Worm (Caenorhabditis elegans) whole organism, L4 larva: ENCODE measurements around the gene spe-41.

Experiments
- F10B5.3 ChIP-seq: sonication (generic microtip); optimal IDR thresholded peaks from 2 replicates; lab custom pipeline; 2016; ENCODE audit warnings: mild to moderate bottlenecking, missing genetic modification characterization, missing compliant biosample characterization
- F37D6.2 ChIP-seq: sonication (generic microtip); optimal IDR thresholded peaks from 2 replicates; lab custom pipeline; 2016; ENCODE audit warnings: mild to moderate bottlenecking, missing genetic modification characterization, missing compliant biosample characterization
- F44E2.7 ChIP-seq: fragments of 200-800 bp; sonication (Bioruptor generic); IDR thresholded peaks from 2 replicates; pipeline ENCODE4 v2.1.2; 2022; ENCODE audit warnings: missing genetic modification characterization, missing compliant biosample characterization
- F49E8.2 ChIP-seq: sonication (generic microtip); optimal IDR thresholded peaks from 2 replicates; lab custom pipeline; 2016; ENCODE audit warnings: missing compliant biosample characterization, mild to moderate bottlenecking, missing genetic modification characterization, borderline replicate concordance
- Y75B8A.6 ChIP-seq: fragments of 200-800 bp; sonication (Bioruptor generic); IDR thresholded peaks from 2 replicates; pipeline ENCODE4 v1.3.6; 2022; ENCODE audit warnings: missing genetic modification reagents, missing genetic modification characterization, missing compliant biosample characterization
- ZK546.5 ChIP-seq, 2 experiments: sonication (generic microtip); optimal IDR thresholded peaks; 2 replicates each; lab custom pipeline; 2017; ENCODE audit warnings: missing biosample characterization in 2 of 2, missing genetic modification characterization in 2 of 2
- aha-1 ChIP-seq: fragments of 150-350 bp; peaks from one replicate; lab custom pipeline; 2014; ENCODE audit warnings: missing biosample characterization, missing genetic modification characterization
- ama-1 ChIP-seq: fragments of 150-350 bp; optimal IDR thresholded peaks from 2 replicates; lab custom pipeline; 2014; ENCODE audit warnings: inconsistent platforms, mixed read lengths
- ceh-20 ChIP-seq: fragments of 200-800 bp; sonication (Bioruptor generic); IDR thresholded peaks from 2 replicates; pipeline ENCODE4 v1.3.6; 2022; ENCODE audit warnings: missing genetic modification reagents, missing genetic modification characterization, missing compliant biosample characterization
- ceh-28 ChIP-seq: fragments of 150-350 bp; optimal IDR thresholded peaks from 2 replicates; lab custom pipeline; 2014; ENCODE audit warnings: missing biosample characterization, missing genetic modification reagents, missing genetic modification characterization
- ceh-62 ChIP-seq: sonication (generic microtip); optimal IDR thresholded peaks from 2 replicates; lab custom pipeline; 2017; ENCODE audit warnings: missing biosample characterization, missing genetic modification characterization
- cey-2 ChIP-seq: sonication (generic microtip); optimal IDR thresholded peaks from 3 replicates; lab custom pipeline; 2017; ENCODE audit warnings: missing genetic modification characterization, mild to moderate bottlenecking, missing compliant biosample characterization, antibody characterized with exemption, borderline replicate concordance; ENCODE audit not compliant: insufficient read depth
- daf-12 ChIP-seq: fragments of 150-350 bp; optimal IDR thresholded peaks from 2 replicates; lab custom pipeline; 2014; ENCODE audit warnings: missing biosample characterization, missing genetic modification reagents, missing genetic modification characterization
- daf-16 ChIP-seq, 3 experiments: sonication (generic microtip); optimal IDR thresholded peaks; 2 replicates each; lab custom pipeline; 2016 to 2017; ENCODE audit warnings: missing genetic modification characterization in 3 of 3, missing genetic modification reagents in 3 of 3, mild to moderate bottlenecking in 2 of 3, missing compliant biosample characterization in 2 of 3, missing biosample characterization in 1 of 3, moderate library complexity in 1 of 3
- dmd-8 ChIP-seq: fragments of 200-800 bp; sonication (Bioruptor generic); IDR thresholded peaks from 2 replicates; pipeline ENCODE4 v1.3.6; 2022; ENCODE audit warnings: missing genetic modification characterization, missing compliant biosample characterization
- duxl-1 ChIP-seq: sonication (generic microtip); optimal IDR thresholded peaks from 2 replicates; lab custom pipeline; 2016; ENCODE audit warnings: mild to moderate bottlenecking, missing genetic modification characterization, moderate library complexity, missing compliant biosample characterization; ENCODE audit not compliant: poor library complexity
- dve-1 ChIP-seq: sonication (generic microtip); optimal IDR thresholded peaks from 2 replicates; lab custom pipeline; 2017; ENCODE audit warnings: antibody characterized with exemption, mild to moderate bottlenecking, missing genetic modification characterization, missing compliant biosample characterization; ENCODE audit not compliant: insufficient read depth
- egl-43 ChIP-seq: fragments of 200-800 bp; sonication (Bioruptor generic); IDR thresholded peaks from 2 replicates; pipeline ENCODE4 v1.3.6; 2022; ENCODE audit warnings: missing genetic modification reagents, missing genetic modification characterization, missing compliant biosample characterization
- fkh-10 ChIP-seq: fragments of 150-350 bp; optimal IDR thresholded peaks from 2 replicates; lab custom pipeline; 2014; ENCODE audit warnings: missing biosample characterization, missing genetic modification reagents, missing genetic modification characterization
- hmg-1.1 ChIP-seq: fragments of 200-800 bp; sonication (Bioruptor generic); IDR thresholded peaks from 2 replicates; pipeline ENCODE4 v1.3.6; 2022; ENCODE audit warnings: missing genetic modification reagents, missing genetic modification characterization, missing compliant biosample characterization
- jun-1 ChIP-seq: fragments of 150-350 bp; optimal IDR thresholded peaks from 2 replicates; lab custom pipeline; 2014; ENCODE audit warnings: missing biosample characterization, missing genetic modification reagents, missing genetic modification characterization
- lim-7 ChIP-seq: fragments of 200-800 bp; sonication (Bioruptor generic); IDR thresholded peaks from 2 replicates; pipeline ENCODE4 v1.3.6; 2022; ENCODE audit warnings: missing genetic modification characterization, missing compliant biosample characterization
- lin-13 ChIP-seq: fragments of 150-350 bp; optimal IDR thresholded peaks from 2 replicates; lab custom pipeline; 2014; ENCODE audit warnings: missing biosample characterization, missing genetic modification reagents, missing genetic modification characterization
- lin-15B ChIP-seq: fragments of 150-350 bp; sonication (generic microtip); optimal IDR thresholded peaks from 3 replicates; lab custom pipeline; 2014; ENCODE audit warnings: missing biosample characterization, missing genetic modification characterization
- lin-38 ChIP-seq: fragments of 200-800 bp; sonication (Bioruptor generic); IDR thresholded peaks from 2 replicates; pipeline ENCODE4 v1.3.6; 2022; ENCODE audit warnings: missing genetic modification reagents, missing genetic modification characterization, missing compliant biosample characterization
- lir-3 ChIP-seq: sonication (generic microtip); optimal IDR thresholded peaks from 2 replicates; lab custom pipeline; 2016; ENCODE audit warnings: mild to moderate bottlenecking, missing genetic modification characterization, missing compliant biosample characterization
- lsy-2 ChIP-seq, 2 experiments: fragments of 150-350 bp in 1 of 2; sonication (generic microtip) in 1 of 2; optimal IDR thresholded peaks; 2 replicates each; lab custom pipeline; 2014 to 2017; ENCODE audit warnings: missing biosample characterization in 2 of 2, missing genetic modification characterization in 2 of 2
- mep-1 ChIP-seq: fragments of 150-350 bp; sonication (generic microtip); optimal IDR thresholded peaks from 3 replicates; lab custom pipeline; 2014; ENCODE audit warnings: missing biosample characterization, missing genetic modification characterization
- mes-2 ChIP-seq: sonication (generic microtip); optimal IDR thresholded peaks from 2 replicates; lab custom pipeline; 2016; ENCODE audit warnings: missing genotype, mild to moderate bottlenecking, missing genetic modification characterization, missing compliant biosample characterization; ENCODE audit not compliant: poor library complexity, severe bottlenecking
- mxl-2 ChIP-seq: fragments of 200-800 bp; sonication (Bioruptor generic); conservative IDR thresholded peaks from 2 replicates; pipeline ENCODE4 v1.3.6; 2022; ENCODE audit warnings: missing genetic modification reagents, missing genetic modification characterization, missing compliant biosample characterization
- mxl-3 ChIP-seq: fragments of 200-800 bp; sonication (Bioruptor generic); optimal IDR thresholded peaks from 2 replicates; lab custom pipeline; 2018; ENCODE audit warnings: mild to moderate bottlenecking, missing genetic modification characterization, missing compliant biosample characterization
- nhr-10 ChIP-seq: fragments of 150-350 bp; optimal IDR thresholded peaks from 2 replicates; lab custom pipeline; 2014; ENCODE audit warnings: missing biosample characterization, missing genetic modification characterization
- nhr-102 ChIP-seq: sonication (generic microtip); optimal IDR thresholded peaks from 2 replicates; lab custom pipeline; 2016; ENCODE audit warnings: mild to moderate bottlenecking, missing genetic modification characterization, moderate library complexity, missing compliant biosample characterization
- nhr-11 ChIP-seq: fragments of 150-350 bp; optimal IDR thresholded peaks from 2 replicates; lab custom pipeline; 2014; ENCODE audit warnings: missing biosample characterization, missing genetic modification characterization
- nhr-111 ChIP-seq: fragments of 200-800 bp; sonication (Bioruptor generic); optimal IDR thresholded peaks from 2 replicates; lab custom pipeline; 2018; ENCODE audit warnings: mild to moderate bottlenecking, missing genetic modification characterization, missing compliant biosample characterization
- nhr-25 ChIP-seq: sonication (generic microtip); optimal IDR thresholded peaks from 2 replicates; lab custom pipeline; 2017; ENCODE audit warnings: missing genetic modification characterization, mild to moderate bottlenecking, missing compliant biosample characterization, antibody characterized with exemption, moderate library complexity, borderline replicate concordance; ENCODE audit not compliant: insufficient read depth
- nhr-28 ChIP-seq: fragments of 150-350 bp; optimal IDR thresholded peaks from 2 replicates; lab custom pipeline; 2014; ENCODE audit warnings: missing biosample characterization, missing genetic modification characterization
- nhr-41 ChIP-seq: fragments of 200-800 bp; sonication (Bioruptor generic); IDR thresholded peaks from 2 replicates; pipeline ENCODE4 v1.3.6; 2022; ENCODE audit warnings: missing genetic modification reagents, missing genetic modification characterization, missing compliant biosample characterization
- nhr-48 ChIP-seq: sonication (generic microtip); optimal IDR thresholded peaks from 2 replicates; lab custom pipeline; 2016; ENCODE audit warnings: mild to moderate bottlenecking, missing genetic modification characterization, missing compliant biosample characterization
- nhr-76 ChIP-seq: fragments of 150-350 bp; optimal IDR thresholded peaks from 2 replicates; lab custom pipeline; 2014; ENCODE audit warnings: missing biosample characterization, missing genetic modification characterization
- set-16 ChIP-seq: fragments of 200-800 bp; sonication (Bioruptor generic); IDR thresholded peaks from 2 replicates; pipeline ENCODE4 v1.3.6; 2022; ENCODE audit warnings: missing genetic modification reagents, missing genetic modification characterization, missing compliant biosample characterization
- zag-1 ChIP-seq: fragments of 150-350 bp; optimal IDR thresholded peaks from 2 replicates; lab custom pipeline; 2014; ENCODE audit warnings: missing biosample characterization, missing genetic modification characterization
- zfp-3 ChIP-seq: fragments of 200-800 bp; sonication (Bioruptor generic); conservative IDR thresholded peaks from 2 replicates; pipeline ENCODE4 v1.3.6; 2022; ENCODE audit warnings: missing genetic modification reagents, missing genetic modification characterization, missing compliant biosample characterization
- zip-2 ChIP-seq: fragments of 150-350 bp; optimal IDR thresholded peaks from 2 replicates; lab custom pipeline; 2014; ENCODE audit warnings: missing biosample characterization, missing genetic modification characterization

Gene spe-41

ce11 chrIII:3400444-3400843 lies 43.6 kb downstream of the spe-41 start:
- TF ChIP-seq nhr-28 (tag; lab: Kevin White, UChicago): no peak
- TF ChIP-seq nhr-11: no peak
- TF ChIP-seq F44E2.7 (GFP tag; lab: Robert Waterston, UW): no peak
- no peak for TF ChIP-seq nhr-76 (tag; lab: Kevin White, UChicago)
- TF ChIP-seq nhr-25: no peak
- TF ChIP-seq set-16 (GFP tag; lab: Robert Waterston, UW): no peak
- TF ChIP-seq mes-2 (tag; lab: Kevin White, UChicago): no peak
- TF ChIP-seq daf-16 (GFP tag; optimal IDR thresholded peaks at IDR 0.05; lab: Kevin White, UChicago): no peak
- no peak for TF ChIP-seq daf-16 (tag; optimal IDR thresholded peaks at IDR 0.05; lab: Kevin White, UChicago)
- no peak for TF ChIP-seq egl-43 (GFP tag; lab: Robert Waterston, UW)
- TF ChIP-seq F49E8.2 (tag; lab: Kevin White, UChicago): peak; percentile 32
- TF ChIP-seq lin-38: peak; percentile 42; the same call in 1 of the 2 replicates
- TF ChIP-seq ceh-20 (GFP tag; lab: Robert Waterston, UW): no peak
- no peak for TF ChIP-seq hmg-1.1 (GFP tag; lab: Robert Waterston, UW)
- no peak for TF ChIP-seq F37D6.2 (tag; lab: Kevin White, UChicago)
- TF ChIP-seq ceh-62 (tag; lab: Kevin White, UChicago): no peak
- TF ChIP-seq daf-12 (tag; lab: Kevin White, UChicago): no peak
- no peak for TF ChIP-seq mxl-3 (GFP tag; lab: Kevin White, UChicago)
- TF ChIP-seq, all 104 proteins: peak for 2

ce11 chrIII:3398485-3398884 lies 45.5 kb downstream of the spe-41 start:
- no peak for TF ChIP-seq ZK546.5 (tag; optimal IDR thresholded peaks at IDR 0.05; lab: Kevin White, UChicago)
- no peak for TF ChIP-seq F10B5.3 (tag; lab: Kevin White, UChicago)
- TF ChIP-seq Y75B8A.6 (GFP tag; lab: Robert Waterston, UW): no peak
- TF ChIP-seq ceh-28 (tag; lab: Kevin White, UChicago): no peak
- no peak for TF ChIP-seq lin-13
- TF ChIP-seq duxl-1: no peak
- no peak for TF ChIP-seq dve-1 (tag; lab: Kevin White, UChicago)
- no peak for TF ChIP-seq ama-1 (lab: Kevin White, UChicago)
- no peak for TF ChIP-seq nhr-111 (GFP tag; lab: Kevin White, UChicago)
- no peak for TF ChIP-seq zag-1 (tag; lab: Kevin White, UChicago)
- TF ChIP-seq aha-1: peak; percentile 6
- TF ChIP-seq lsy-2 (tag; optimal IDR thresholded peaks at IDR 0.05; lab: Kevin White, UChicago): no peak
- no peak for TF ChIP-seq daf-12 (tag; lab: Kevin White, UChicago)
- TF ChIP-seq mep-1 (tag; lab: Kevin White, UChicago): no peak
- TF ChIP-seq zfp-3 (GFP tag; lab: Robert Waterston, UW): no peak
- TF ChIP-seq nhr-10 (tag; lab: Kevin White, UChicago): no peak
- TF ChIP-seq fkh-10 (GFP tag; lab: Kevin White, UChicago): no peak
- TF ChIP-seq daf-16 (GFP tag; optimal IDR thresholded peaks at IDR 0.05; lab: Kevin White, UChicago): no peak
- TF ChIP-seq daf-16 (tag; optimal IDR thresholded peaks at IDR 0.05; lab: Kevin White, UChicago): peak; percentile 11
- TF ChIP-seq jun-1 (tag; lab: Kevin White, UChicago): no peak
- TF ChIP-seq lim-7 (GFP tag; lab: Robert Waterston, UW): no peak
- no peak for TF ChIP-seq dmd-8 (GFP tag; lab: Robert Waterston, UW)
- no peak for TF ChIP-seq zip-2 (tag; lab: Kevin White, UChicago)
- TF ChIP-seq lin-38: peak; percentile 53
- peak; percentile 9 for TF ChIP-seq lin-15B
- no peak for TF ChIP-seq mxl-2 (GFP tag; lab: Robert Waterston, UW)
- no peak for TF ChIP-seq nhr-102 (tag; lab: Kevin White, UChicago)
- no peak for TF ChIP-seq nhr-28 (tag; lab: Kevin White, UChicago)
- no peak for TF ChIP-seq F37D6.2 (tag; lab: Kevin White, UChicago)
- TF ChIP-seq F44E2.7 (GFP tag; lab: Robert Waterston, UW): no peak
- no peak for TF ChIP-seq lir-3 (tag; lab: Kevin White, UChicago)
- TF ChIP-seq cey-2: no peak
- no peak for TF ChIP-seq nhr-41 (GFP tag; lab: Robert Waterston, UW)
- no peak for TF ChIP-seq nhr-48
